Worm (Caenorhabditis elegans): ENCODE data around the gene zig-6.

Gene zig-6

DNA sequence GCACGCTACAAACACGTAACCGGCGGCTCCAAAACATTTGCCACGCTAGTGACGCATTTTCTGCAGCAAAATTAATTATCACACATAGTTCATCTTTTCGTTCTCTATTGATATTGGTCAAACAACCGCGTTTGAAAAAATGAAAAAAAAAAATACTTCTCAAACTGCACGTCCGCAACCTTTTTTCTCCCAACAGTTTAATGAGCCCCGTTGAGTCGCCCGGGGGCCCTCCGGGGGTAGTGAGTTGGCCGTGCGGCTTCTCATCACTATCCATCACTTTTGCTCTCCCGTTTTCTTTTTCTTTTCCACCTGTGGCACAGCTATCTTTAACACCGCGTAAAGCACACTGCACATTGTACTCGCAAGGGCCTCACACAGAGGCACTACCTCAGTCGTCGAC, 20.6 kb upstream of the zig-6 start (continued):
- no peak for TF ChIP-seq dpl-1 (GFP tag; optimal IDR thresholded peaks at IDR 0.05)
- no peak for TF ChIP-seq nhr-11 (tag; optimal IDR thresholded peaks at IDR 0.05)
- TF ChIP-seq lin-35 (GFP tag; optimal IDR thresholded peaks at IDR 0.05): no peak
- no peak for TF ChIP-seq snpc-4 (tag; optimal IDR thresholded peaks at IDR 0.05)
- TF ChIP-seq hlh-17 (GFP tag; optimal IDR thresholded peaks at IDR 0.05; ENCODE audit: borderline replicate concordance): no peak
- no peak for TF ChIP-seq dsc-1 (tag; optimal IDR thresholded peaks at IDR 0.05)
- TF ChIP-seq mdl-1 (tag; optimal IDR thresholded peaks at IDR 0.05): no peak
- no peak for TF ChIP-seq nhr-28 (tag; optimal IDR thresholded peaks at IDR 0.05)
- TF ChIP-seq unc-98 (GFP tag; IDR thresholded peaks at IDR 0.05): no peak
- TF ChIP-seq egl-27 (tag; optimal IDR thresholded peaks at IDR 0.05): no peak
- no peak for TF ChIP-seq xbp-1 (tag; optimal IDR thresholded peaks at IDR 0.05)
- TF ChIP-seq tbx-2 (tag; optimal IDR thresholded peaks at IDR 0.05): peak; percentile 16
- no peak for TF ChIP-seq pag-3 (tag; optimal IDR thresholded peaks at IDR 0.05; ENCODE audit: borderline replicate concordance, insufficient read depth)
- no peak for TF ChIP-seq sox-4 (tag; optimal IDR thresholded peaks at IDR 0.05)
- TF ChIP-seq nhr-47 (tag; optimal IDR thresholded peaks at IDR 0.05): peak; percentile 4
- TF ChIP-seq isw-1 (GFP tag; IDR thresholded peaks at IDR 0.05): no peak
- TF ChIP-seq ceh-90 (tag; optimal IDR thresholded peaks at IDR 0.05): no peak
- TF ChIP-seq mab-9 (GFP tag; IDR thresholded peaks at IDR 0.05): no peak
- TF ChIP-seq pax-3 (tag; optimal IDR thresholded peaks at IDR 0.05): no peak
- no peak for TF ChIP-seq ceh-88 (GFP tag; IDR thresholded peaks at IDR 0.05)
- TF ChIP-seq nhr-71 (tag; optimal IDR thresholded peaks at IDR 0.05): peak; percentile 76
- TF ChIP-seq lin-14 (GFP tag; optimal IDR thresholded peaks at IDR 0.05): peak; percentile 50
- no peak for TF ChIP-seq lin-15B (tag; optimal IDR thresholded peaks at IDR 0.05)
- TF ChIP-seq lin-13 (GFP tag; optimal IDR thresholded peaks at IDR 0.05): no peak
- TF ChIP-seq alr-1 (tag; optimal IDR thresholded peaks at IDR 0.05; ENCODE audit: borderline replicate concordance): no peak
- peak; percentile 19 for TF ChIP-seq lin-39 (tag; optimal IDR thresholded peaks at IDR 0.05)
- TF ChIP-seq lir-3 (tag; optimal IDR thresholded peaks at IDR 0.05; ENCODE audit: poor library complexity): peak; percentile 27
- TF ChIP-seq hlh-4 (tag; optimal IDR thresholded peaks at IDR 0.05): no peak
- no peak for TF ChIP-seq vab-15 (tag; optimal IDR thresholded peaks at IDR 0.05)
- TF ChIP-seq nhr-19 (GFP tag; conservative IDR thresholded peaks at IDR 0.05): peak; percentile 59; the same call in 1 of the 2 replicates
- TF ChIP-seq snu-23 (GFP tag; optimal IDR thresholded peaks at IDR 0.05): peak; percentile 20
- no peak for TF ChIP-seq elt-2 (tag; optimal IDR thresholded peaks at IDR 0.05)
- peak; percentile 84 for TF ChIP-seq aha-1 (tag; optimal IDR thresholded peaks at IDR 0.05)
- TF ChIP-seq C16A3.4 (tag; optimal IDR thresholded peaks at IDR 0.05): no peak
- TF ChIP-seq Y116A8C.19 (tag; optimal IDR thresholded peaks at IDR 0.05; ENCODE audit: borderline replicate concordance): no peak
- no peak for TF ChIP-seq blmp-1 (tag; optimal IDR thresholded peaks at IDR 0.05)
- no peak for TF ChIP-seq nhr-90 (tag; optimal IDR thresholded peaks at IDR 0.05; ENCODE audit: poor library complexity)
- TF ChIP-seq swsn-7 (tag; optimal IDR thresholded peaks at IDR 0.05): peak; percentile 31
- no peak for TF ChIP-seq zip-4 (GFP tag; optimal IDR thresholded peaks at IDR 0.05)
- no peak for TF ChIP-seq ceh-82 (tag; optimal IDR thresholded peaks at IDR 0.05)
- TF ChIP-seq nhr-76 (tag; optimal IDR thresholded peaks at IDR 0.05): no peak
- TF ChIP-seq ets-5 (GFP tag; IDR thresholded peaks at IDR 0.05): no peak

DNA sequence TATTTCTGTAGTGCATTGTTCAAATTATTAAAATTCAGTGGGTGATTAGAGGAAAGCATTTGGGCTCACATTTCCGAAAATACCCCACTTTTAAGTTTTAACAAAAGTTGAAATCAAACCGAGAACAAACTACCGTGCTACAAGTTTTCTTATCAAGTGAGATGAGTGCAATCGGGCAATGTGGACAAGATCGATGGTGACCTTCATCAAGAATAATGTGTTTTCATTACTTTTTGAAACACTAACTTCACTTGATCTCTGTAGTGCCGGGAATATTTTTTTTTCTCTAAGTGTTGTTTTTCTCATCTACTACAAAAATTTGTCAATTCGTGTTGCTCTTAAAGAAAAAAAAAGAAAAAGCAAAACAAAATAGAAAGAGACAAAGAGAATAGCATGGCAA, 20.0 kb upstream of the zig-6 start:
- TF ChIP-seq efl-1 (optimal IDR thresholded peaks at IDR 0.05) (no peak), efl-1 (GFP tag; optimal IDR thresholded peaks at IDR 0.05 in 1 of 2) (peak in 1 of 2 experiments; percentile 74), lin-14 (GFP tag; optimal IDR thresholded peaks at IDR 0.05) (peak; percentile 4), blmp-1 (tag; optimal IDR thresholded peaks at IDR 0.05) (peak; percentile 73), ces-1 (GFP tag; optimal IDR thresholded peaks at IDR 0.05) (no peak), nhr-20 (tag; optimal IDR thresholded peaks at IDR 0.05) (peak; percentile 28), nhr-85 (tag) (peak; percentile 73), elt-3 (tag; optimal IDR thresholded peaks at IDR 0.05) (peak in 2 of 6 experiments; percentile 50 to 63), tbx-2 (tag; optimal IDR thresholded peaks at IDR 0.05) (no peak)

All from whole organism, L1 larva.